Worm (Caenorhabditis elegans) whole organism, L4/young adult: ENCODE results near the gene srbc-23.

Experiments used
- W03F9.2 ChIP-seq: fragments of 150-350 bp; optimal IDR thresholded peaks from 2 replicates; lab custom pipeline; 2014; ENCODE audit warnings: missing biosample characterization, missing genetic modification characterization
- dao-5 ChIP-seq: sonication (generic microtip); optimal IDR thresholded peaks from 2 replicates; lab custom pipeline; 2016; ENCODE audit warnings: missing genotype, missing genetic modification characterization, moderate library complexity, missing compliant biosample characterization
- him-1 ChIP-seq: sonication (generic microtip); optimal IDR thresholded peaks from 2 replicates; lab custom pipeline; 2016; ENCODE audit warnings: missing genotype, missing genetic modification reagents, missing genetic modification characterization, missing compliant biosample characterization

DNA sequence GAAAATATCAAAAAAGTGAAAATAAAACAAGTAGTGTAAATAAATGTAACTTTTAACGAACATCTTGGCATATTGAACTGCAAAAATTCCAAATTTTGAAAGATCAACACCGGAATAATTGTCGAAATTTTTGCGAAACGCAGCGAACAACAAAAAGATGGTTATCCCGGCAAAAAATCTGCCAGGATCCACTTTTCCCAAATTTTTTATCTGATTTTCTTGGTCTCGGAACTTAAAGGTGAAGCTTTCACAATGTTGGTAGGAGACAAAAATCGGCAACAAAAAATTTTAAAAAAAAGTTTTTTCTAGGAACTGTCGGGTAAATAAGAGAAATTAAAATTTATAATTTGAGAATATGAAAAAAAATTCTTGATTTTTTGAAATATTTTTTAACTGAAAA is 34.8 kb upstream of the srbc-23 start, which contains the start of gene bgnt-1.2:
- TF ChIP-seq dao-5 (no peak), W03F9.2 (tag; lab: Kevin White, UChicago) (no peak), him-1 (no peak)
